Worm (Caenorhabditis elegans) whole organism, L4/young adult: Measurements from ENCODE around the gene kin-4.
A peak's percentile ranks its signal among the peaks of the same experiment; 100 is the strongest.

Experiments used
- W03F9.2 ChIP-seq: fragments of 150-350 bp; optimal IDR thresholded peaks from 2 replicates; lab custom pipeline; 2014; ENCODE audit warnings: missing biosample characterization, missing genetic modification characterization
- dao-5 ChIP-seq: sonication (generic microtip); optimal IDR thresholded peaks from 2 replicates; lab custom pipeline; 2016; ENCODE audit warnings: missing genotype, missing genetic modification characterization, moderate library complexity, missing compliant biosample characterization
- him-1 ChIP-seq: sonication (generic microtip); optimal IDR thresholded peaks from 2 replicates; lab custom pipeline; 2016; ENCODE audit warnings: missing genotype, missing genetic modification reagents, missing genetic modification characterization, missing compliant biosample characterization

kin-4 gene

DNA sequence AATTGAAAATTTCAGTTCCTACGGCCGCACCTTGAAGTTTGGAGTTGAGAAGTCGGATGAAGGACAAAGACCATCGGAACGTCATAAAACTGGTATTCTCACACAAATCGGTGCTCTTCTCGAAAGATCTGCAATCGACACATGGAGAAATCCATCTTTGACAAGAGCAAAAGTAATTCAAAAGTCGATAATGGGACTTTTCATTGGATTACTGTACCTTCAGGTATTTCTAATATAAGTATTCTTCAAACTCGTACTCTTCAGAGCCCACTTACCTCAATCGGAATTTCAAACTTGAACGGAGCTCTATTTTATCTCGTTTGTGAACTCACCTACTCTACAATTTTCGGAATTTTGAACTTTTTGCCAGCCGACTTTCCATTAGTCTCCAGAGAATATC lies 46.5 kb downstream of the kin-4 start:
- TF ChIP-seq him-1 (tag; lab: Kevin White, UChicago), result no peak
- TF ChIP-seq W03F9.2 (tag; lab: Kevin White, UChicago), result no peak
- TF ChIP-seq dao-5 (tag; lab: Kevin White, UChicago), result no peak

DNA sequence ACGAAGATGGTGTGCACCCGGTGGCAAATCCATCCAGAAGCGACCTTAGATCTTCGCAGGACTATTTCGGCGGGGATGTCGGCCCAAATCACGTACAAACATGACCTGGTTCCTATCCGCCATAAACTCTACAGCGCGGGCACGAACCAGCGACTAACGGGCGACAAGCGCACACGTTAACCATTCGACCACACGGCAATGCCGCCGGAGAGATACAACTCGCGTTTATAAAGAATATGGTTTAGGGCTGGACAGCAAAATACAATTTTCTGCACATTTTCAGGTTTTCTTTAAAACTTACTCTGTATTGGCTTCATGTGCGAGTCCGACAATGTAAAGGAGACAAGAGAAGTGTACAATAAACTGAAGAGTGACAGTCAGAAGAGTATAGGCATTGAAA lies 48.5 kb downstream of the kin-4 start:
- TF ChIP-seq dao-5 (tag; lab: Kevin White, UChicago) (peak; percentile 91), W03F9.2 (tag; lab: Kevin White, UChicago) (peak; percentile 56), him-1 (tag; lab: Kevin White, UChicago) (peak; percentile 81)

DNA sequence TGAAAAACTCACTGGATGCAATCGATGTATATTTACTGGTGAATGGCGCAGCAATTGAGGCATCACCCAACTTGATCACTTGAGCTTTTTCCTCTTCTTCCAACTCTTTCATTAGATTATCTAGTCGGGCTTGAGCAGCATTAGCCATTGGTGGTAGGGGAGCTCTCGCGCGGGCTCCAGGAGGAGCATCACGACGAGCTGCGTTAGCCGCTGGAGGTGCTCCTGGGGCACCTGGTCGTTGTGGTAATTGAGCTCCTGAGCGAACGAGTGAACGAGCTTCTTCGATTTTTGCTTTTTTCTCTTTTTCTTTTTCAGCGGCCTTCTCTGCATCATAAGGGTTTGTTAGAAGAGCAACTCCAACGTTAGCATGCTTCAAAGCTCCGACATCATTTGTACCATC lies 49.5 kb downstream of the kin-4 start:
- TF ChIP-seq dao-5 (tag; lab: Kevin White, UChicago) (no peak), W03F9.2 (tag; lab: Kevin White, UChicago) (no peak)

DNA sequence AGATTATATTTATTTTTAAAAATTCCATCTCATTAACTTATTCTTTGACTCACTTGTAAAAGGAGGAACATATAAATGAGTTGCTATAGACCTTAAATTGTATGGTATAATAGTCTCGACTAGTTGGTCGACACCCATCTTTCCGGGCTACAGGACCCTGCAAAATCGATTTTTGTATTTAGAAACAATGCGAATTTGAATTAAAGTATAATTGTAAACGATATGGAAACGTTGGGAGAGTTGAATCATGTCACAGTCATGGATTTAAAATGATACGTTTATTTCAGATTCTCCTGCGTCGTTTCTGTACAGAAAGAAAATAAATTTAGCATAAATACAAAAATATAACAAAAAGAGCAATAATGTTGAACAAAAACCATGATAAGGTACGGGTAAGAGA lies 53.6 kb downstream of the kin-4 start, which contains the start of gene catp-8:
TSS of gene catp-8 (minus strand) at position 157 of the 400 bp plus-strand sequence.
- TF ChIP-seq W03F9.2 (tag; lab: Kevin White, UChicago), result no peak
- TF ChIP-seq him-1 (tag; lab: Kevin White, UChicago), result no peak
- no peak for TF ChIP-seq dao-5 (tag; lab: Kevin White, UChicago)

DNA sequence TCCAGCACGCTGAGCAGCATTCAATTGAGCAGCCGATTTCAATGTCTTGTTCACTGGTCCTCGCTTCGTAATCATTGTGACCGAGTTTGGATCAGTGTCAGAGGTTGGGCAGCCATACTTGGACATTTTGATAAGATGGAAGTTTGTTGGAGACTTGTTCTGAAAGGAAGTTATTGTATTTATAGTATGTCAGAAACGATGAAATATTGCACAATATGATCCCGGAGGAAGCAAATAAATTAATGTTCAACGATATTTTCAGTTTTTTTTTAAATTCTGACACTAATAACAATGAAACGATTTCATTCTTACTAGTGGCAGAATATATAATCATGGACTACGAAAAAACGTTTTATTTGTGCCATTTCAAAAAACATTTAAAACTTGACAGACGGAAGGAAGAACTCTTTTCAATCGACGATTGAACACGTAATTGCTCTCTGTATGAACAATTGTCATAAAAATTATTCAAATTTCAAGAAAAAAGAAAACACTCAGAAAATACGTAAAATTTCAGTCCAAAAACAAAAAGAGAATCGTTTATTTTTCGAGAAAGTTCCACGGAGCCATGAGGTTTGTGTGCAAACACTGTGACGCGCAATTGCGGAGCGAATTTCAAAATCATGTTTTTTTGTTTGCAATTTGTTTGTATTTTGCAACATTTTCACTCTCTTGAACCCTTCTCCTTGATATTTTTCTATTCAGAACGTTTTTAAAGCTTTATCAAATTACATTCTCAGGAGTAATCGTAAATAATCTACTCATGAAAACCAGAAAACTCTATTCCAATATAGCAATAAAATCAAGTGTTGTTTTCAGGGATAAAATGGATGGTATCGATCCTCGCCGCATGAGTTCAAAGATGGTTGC lies 54.7 kb downstream of the kin-4 start, which contains the start of the genes mbf-1 and nse-4:
TSS of gene mbf-1 (minus strand) at position 343 of the 870 bp plus-strand sequence.
TSS of gene nse-4 (plus strand) at position 820 of the 870 bp plus-strand sequence.
- no peak for TF ChIP-seq dao-5 (tag; lab: Kevin White, UChicago)
- peak; percentile 95 for TF ChIP-seq W03F9.2 (tag; lab: Kevin White, UChicago)

DNA sequence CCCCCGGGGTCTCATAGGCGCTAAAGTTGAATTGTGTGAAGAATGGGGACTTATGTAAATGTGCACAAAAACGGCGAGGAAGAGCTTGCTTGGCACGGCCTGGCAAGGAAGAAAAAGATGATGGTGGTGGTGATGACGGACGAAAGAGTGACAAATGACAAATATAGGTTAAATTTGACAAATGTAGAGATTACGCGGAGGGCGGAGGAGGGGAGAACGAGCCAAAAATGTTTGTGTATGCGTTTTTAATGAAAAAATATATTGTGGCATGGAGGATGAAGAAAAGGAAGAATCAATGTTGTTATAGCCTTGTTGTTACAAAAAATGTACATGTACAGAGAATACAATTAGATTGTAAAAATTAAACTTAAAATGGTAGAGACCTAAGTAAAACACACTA lies 61.3 kb downstream of the kin-4 start:
- no peak for TF ChIP-seq him-1 (tag; lab: Kevin White, UChicago)
- no peak for TF ChIP-seq dao-5 (tag; lab: Kevin White, UChicago)
- no peak for TF ChIP-seq W03F9.2 (tag; lab: Kevin White, UChicago)

DNA sequence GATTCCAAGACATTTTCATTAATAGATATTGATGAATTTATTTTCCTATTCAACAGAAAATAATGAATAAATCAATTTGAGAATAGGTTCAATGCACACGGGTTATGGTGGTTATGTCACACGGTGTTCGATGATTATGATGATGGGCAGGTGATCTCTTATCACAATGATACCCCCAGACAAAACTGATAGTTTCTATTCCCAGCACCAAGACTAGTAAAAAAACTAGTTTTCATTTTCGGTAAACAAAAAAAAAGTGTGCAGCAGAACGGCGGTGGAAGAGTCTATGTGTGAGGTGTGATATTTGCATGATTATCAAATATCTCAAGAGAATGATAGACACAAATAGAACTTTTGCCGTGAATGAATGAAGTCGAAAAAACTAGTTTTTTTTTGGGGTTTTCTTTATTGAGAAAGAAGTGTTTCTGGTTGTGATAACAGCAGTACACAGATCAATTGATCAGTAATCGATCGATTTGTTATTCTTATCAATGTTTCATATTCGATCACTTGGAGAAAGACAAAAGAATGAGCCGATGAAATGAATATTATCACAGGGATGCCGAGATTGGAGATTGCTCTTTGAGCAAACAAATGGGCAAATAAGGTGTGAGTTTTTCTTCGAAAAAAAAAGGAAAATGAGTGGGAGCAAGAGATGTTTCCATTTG lies 62.5 kb downstream of the kin-4 start:
- TF ChIP-seq W03F9.2 (tag; lab: Kevin White, UChicago) (no peak), dao-5 (tag; lab: Kevin White, UChicago) (no peak), him-1 (tag; lab: Kevin White, UChicago) (no peak)

DNA sequence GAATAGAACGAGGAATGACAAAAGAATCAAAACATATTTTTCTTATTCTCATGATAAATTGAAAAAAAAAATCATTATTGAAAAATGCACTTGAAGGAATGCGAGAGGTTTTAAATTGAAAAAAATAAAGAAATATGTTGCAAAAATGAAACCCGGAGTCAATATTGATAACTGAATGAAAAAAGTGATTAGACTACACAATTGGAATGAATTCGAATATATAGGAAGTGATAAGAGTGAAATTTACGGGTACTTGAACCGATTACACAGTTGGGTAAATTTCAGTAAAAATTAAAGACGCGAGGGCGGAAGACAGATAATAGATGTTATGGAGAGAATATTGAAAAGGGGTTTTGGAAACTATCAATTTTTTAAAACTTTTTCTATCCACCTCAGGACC lies 63.5 kb downstream of the kin-4 start:
- TF ChIP-seq him-1 (tag; lab: Kevin White, UChicago), result no peak
- no peak for TF ChIP-seq dao-5 (tag; lab: Kevin White, UChicago)
- no peak for TF ChIP-seq W03F9.2 (tag; lab: Kevin White, UChicago)

DNA sequence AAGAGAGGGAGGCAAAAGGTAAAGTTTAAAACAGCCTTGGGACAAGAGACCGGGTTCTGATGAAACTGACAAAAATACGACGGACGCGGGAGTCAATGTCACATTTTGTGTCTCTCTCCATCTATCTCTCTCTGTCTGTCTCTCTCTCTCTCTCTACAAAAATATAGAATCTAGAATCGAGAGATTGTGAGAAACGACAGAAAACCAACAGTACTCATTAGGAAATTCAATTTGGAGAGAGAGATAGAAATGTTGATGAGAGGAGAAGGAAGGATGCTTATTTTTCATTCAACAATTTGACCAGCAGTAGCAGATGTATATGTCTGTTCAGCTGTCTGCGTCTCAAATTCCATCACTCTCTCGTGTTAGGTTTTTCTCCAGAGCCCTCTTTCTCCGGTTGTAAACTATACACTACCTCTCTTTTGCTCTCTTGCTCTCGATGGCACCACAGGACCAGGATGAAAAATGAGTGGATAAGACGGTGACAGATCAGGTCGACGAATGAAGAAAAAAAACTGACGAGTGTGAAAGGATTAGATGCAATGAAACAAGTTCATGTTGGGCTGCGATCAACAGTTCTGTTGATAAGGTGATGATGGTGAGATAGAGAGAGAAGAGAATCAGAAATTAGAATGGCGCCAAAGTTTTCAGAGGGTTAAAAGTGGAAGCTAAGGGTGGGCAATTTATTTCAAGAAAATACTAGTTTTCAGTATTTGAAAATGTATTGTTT lies 64.2 kb downstream of the kin-4 start:
- TF ChIP-seq him-1 (tag; lab: Kevin White, UChicago) (no peak), dao-5 (tag; lab: Kevin White, UChicago) (no peak), W03F9.2 (tag; lab: Kevin White, UChicago) (peak; percentile 7)

DNA sequence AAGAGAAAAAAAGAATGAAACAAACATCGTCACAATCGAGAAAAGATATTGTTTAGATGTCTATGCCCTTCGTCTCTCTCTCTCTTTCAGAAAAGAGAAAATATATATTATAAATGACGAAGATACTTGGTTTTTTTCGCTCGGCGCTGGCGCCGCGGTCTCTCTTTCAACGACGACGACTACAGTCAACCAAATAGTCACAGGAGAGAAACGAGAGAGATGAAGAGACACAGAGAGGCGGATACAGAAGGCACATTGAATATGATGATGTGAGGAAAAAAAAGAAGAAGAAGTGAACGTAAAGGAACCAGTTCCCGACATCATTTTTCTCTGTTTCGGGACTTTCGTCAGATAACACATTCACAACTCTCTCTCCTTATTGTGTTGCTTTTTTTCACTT lies 65.9 kb downstream of the kin-4 start:
- no peak for TF ChIP-seq him-1 (tag; lab: Kevin White, UChicago)
- TF ChIP-seq dao-5 (tag; lab: Kevin White, UChicago), result no peak
- TF ChIP-seq W03F9.2 (tag; lab: Kevin White, UChicago), result no peak

DNA sequence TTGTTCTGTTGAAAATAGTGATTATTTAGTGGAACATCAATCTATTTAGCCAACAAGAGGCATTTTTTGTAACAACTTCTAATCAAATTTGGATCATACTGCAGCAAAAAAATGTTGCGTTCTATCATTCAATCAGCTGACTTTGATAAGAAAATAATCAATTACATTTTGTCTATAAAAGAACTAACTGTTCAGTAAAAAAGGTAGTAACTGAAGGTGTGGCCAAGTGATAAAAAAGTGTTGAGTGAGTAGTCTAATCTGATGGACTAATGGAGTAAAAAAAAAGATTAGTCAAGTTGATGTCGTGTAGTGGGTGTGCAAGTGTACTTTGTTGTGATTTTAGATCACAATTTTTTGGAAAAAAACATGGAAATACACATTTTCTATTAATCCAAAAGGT lies 66.8 kb downstream of the kin-4 start:
- no peak for TF ChIP-seq him-1 (tag; lab: Kevin White, UChicago)
- TF ChIP-seq W03F9.2 (tag; lab: Kevin White, UChicago), result no peak
- TF ChIP-seq dao-5 (tag; lab: Kevin White, UChicago), result no peak

DNA sequence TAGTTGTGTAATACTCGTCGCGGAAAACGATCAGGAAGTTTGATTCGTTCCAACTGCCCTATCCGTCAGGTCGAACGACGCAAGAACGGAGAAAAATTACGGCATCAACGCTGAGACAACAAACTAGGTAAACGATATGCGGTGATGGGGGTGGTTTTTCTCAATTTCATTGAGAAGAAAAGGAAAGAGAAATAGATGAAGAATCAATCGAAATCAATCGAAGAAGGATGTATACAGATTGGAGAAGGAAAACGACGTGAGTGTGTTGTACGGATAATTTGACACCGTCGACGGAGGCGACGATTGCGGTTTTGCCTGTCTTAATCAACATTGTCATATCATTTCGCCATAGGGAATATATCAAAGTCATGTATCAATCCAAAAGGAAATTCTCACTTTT lies 68.4 kb downstream of the kin-4 start:
- no peak for TF ChIP-seq W03F9.2 (tag; lab: Kevin White, UChicago)
- TF ChIP-seq him-1 (tag; lab: Kevin White, UChicago), result no peak
- no peak for TF ChIP-seq dao-5 (tag; lab: Kevin White, UChicago)

DNA sequence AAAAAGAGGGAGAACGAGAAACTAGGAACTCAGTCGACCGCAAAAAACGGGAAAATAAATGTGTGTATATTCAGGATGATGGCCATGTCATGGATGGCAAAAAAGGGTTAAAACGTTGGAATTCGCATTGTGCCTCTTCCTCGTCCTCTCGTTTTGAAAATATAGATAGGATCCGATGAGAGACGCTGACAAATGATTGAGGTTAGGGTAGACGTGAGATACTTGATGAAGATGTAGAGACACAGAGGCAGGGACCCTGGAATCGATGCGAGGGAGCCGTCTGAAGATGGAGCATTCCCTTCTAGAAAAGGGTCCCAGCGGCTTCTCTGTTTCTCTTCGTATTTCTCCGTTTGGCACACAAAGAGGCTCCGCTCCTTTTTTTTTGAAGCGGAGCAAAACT lies 69.4 kb downstream of the kin-4 start:
- TF ChIP-seq dao-5 (tag; lab: Kevin White, UChicago) (no peak), him-1 (tag; lab: Kevin White, UChicago) (peak; percentile 70)
